Worm (Caenorhabditis elegans) whole organism, L2 larva: ENCODE measurements around the gene F02C12.2.

Experiments
- F13H6.1 ChIP-seq: sonication (generic microtip); optimal IDR thresholded peaks from 2 replicates; lab custom pipeline; 2016; ENCODE audit warnings: missing genetic modification characterization, missing compliant biosample characterization
- aly-2 ChIP-seq: fragments of 150-350 bp; optimal IDR thresholded peaks from 2 replicates; lab custom pipeline; 2014; ENCODE audit warnings: missing biosample characterization, missing genetic modification characterization
- ama-1 ChIP-seq: fragments of 150-350 bp; optimal IDR thresholded peaks from 2 replicates; lab custom pipeline; 2018; ENCODE audit warnings: inconsistent platforms
- nhr-12 ChIP-seq: fragments of 150-350 bp; optimal IDR thresholded peaks from 2 replicates; lab custom pipeline; 2014; ENCODE audit warnings: missing biosample characterization, missing genetic modification characterization
- skn-1 ChIP-seq: sonication (generic microtip); optimal IDR thresholded peaks from 2 replicates; lab custom pipeline; 2017; ENCODE audit warnings: missing biosample characterization, missing genetic modification characterization
- zag-1 ChIP-seq: fragments of 150-350 bp; optimal IDR thresholded peaks from 2 replicates; lab custom pipeline; 2014; ENCODE audit warnings: missing biosample characterization, missing genetic modification characterization

DNA sequence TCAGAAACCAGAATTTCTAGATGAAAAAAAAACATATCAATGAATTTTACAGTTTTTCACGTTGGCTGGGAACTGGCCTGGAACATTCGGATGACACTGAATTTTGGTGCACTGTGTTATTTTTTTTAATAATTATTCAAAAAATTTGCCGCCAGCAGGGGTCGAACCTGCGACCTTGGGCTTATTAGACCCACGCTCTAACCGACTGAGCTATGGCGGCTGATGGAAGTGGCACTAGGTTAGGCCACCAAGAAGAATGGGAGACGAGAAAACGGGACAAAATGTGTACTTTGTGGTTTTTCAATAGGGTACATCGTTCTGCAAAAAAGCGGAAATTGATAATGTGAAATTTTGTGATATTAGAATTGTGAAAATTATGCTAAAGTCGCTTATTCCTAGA is 15.9 kb upstream of the F02C12.2 start:
- TF ChIP-seq ama-1 (lab: Kevin White, UChicago): no peak
- TF ChIP-seq zag-1: no peak
- no peak for TF ChIP-seq aly-2 (tag; lab: Kevin White, UChicago)
- TF ChIP-seq F13H6.1 (tag; lab: Kevin White, UChicago): peak; percentile 11
- TF ChIP-seq skn-1 (tag; lab: Kevin White, UChicago): no peak
- TF ChIP-seq nhr-12 (tag; lab: Kevin White, UChicago): no peak
